Worm (Caenorhabditis elegans) whole organism, mixed stage, embryonic: ENCODE data around the gene decr-1.3.

Experiments
- M03D4.4 ChIP-seq: sonication (generic microtip); optimal IDR thresholded peaks from 2 replicates; lab custom pipeline; 2017; ENCODE audit warnings: mild to moderate bottlenecking, missing genetic modification characterization, missing compliant biosample characterization
- bed-3 ChIP-seq: fragments of 200-800 bp; sonication (Bioruptor generic); optimal IDR thresholded peaks from 3 replicates; lab custom pipeline; 2018; ENCODE audit warnings: mild to moderate bottlenecking, missing genetic modification characterization, moderate library complexity, missing compliant biosample characterization
- blmp-1 ChIP-seq: fragments of 150-350 bp; optimal IDR thresholded peaks from 2 replicates; lab custom pipeline; 2014; ENCODE audit warnings: missing biosample characterization, missing genetic modification characterization
- ceh-39 ChIP-seq: fragments of 150-350 bp; optimal IDR thresholded peaks from 2 replicates; lab custom pipeline; 2014; ENCODE audit warnings: missing biosample characterization, missing genetic modification characterization
- ceh-43 ChIP-seq: fragments of 200-800 bp; sonication (Bioruptor generic); optimal IDR thresholded peaks from 2 replicates; lab custom pipeline; 2018; ENCODE audit warnings: mild to moderate bottlenecking, missing genetic modification characterization, moderate library complexity, missing compliant biosample characterization
- ceh-83 ChIP-seq: fragments of 200-800 bp; sonication (Bioruptor generic); optimal IDR thresholded peaks from 2 replicates; lab custom pipeline; 2018; ENCODE audit warnings: mild to moderate bottlenecking, missing genetic modification characterization, missing compliant biosample characterization
- ces-1 ChIP-seq: fragments of 150-350 bp; optimal IDR thresholded peaks from 2 replicates; lab custom pipeline; 2014; ENCODE audit warnings: missing biosample characterization, missing genetic modification reagents, missing genetic modification characterization
- cnd-1 ChIP-seq: fragments of 200-800 bp; sonication (Bioruptor generic); optimal IDR thresholded peaks from 2 replicates; lab custom pipeline; 2018; ENCODE audit warnings: mild to moderate bottlenecking, missing genetic modification characterization, missing compliant biosample characterization
- drap-1 ChIP-seq: fragments of 200-800 bp; sonication (Bioruptor generic); optimal IDR thresholded peaks from 3 replicates; lab custom pipeline; 2018; ENCODE audit warnings: mild to moderate bottlenecking, missing genetic modification characterization, missing compliant biosample characterization
- elt-1 ChIP-seq: sonication (generic microtip); optimal IDR thresholded peaks from 2 replicates; lab custom pipeline; 2017; ENCODE audit warnings: missing genetic modification characterization, mild to moderate bottlenecking, missing compliant biosample characterization, antibody characterized with exemption, moderate library complexity, borderline replicate concordance; ENCODE audit not compliant: insufficient read depth
- elt-3 ChIP-seq: fragments of 150-350 bp; optimal IDR thresholded peaks from 2 replicates; lab custom pipeline; 2014; ENCODE audit warnings: missing biosample characterization, missing genetic modification characterization
- flh-1 ChIP-seq: fragments of 200-800 bp; sonication (Bioruptor generic); optimal IDR thresholded peaks from 2 replicates; lab custom pipeline; 2018; ENCODE audit warnings: mild to moderate bottlenecking, missing genetic modification characterization, moderate library complexity, missing compliant biosample characterization
- ham-2 ChIP-seq: fragments of 200-800 bp; sonication (Bioruptor generic); optimal IDR thresholded peaks from 2 replicates; lab custom pipeline; 2018; ENCODE audit warnings: mild to moderate bottlenecking, missing genetic modification characterization, missing compliant biosample characterization
- hlh-1 ChIP-seq: fragments of 150-350 bp; optimal IDR thresholded peaks from 2 replicates; lab custom pipeline; 2014; ENCODE audit warnings: missing biosample characterization, missing genetic modification reagents, missing genetic modification characterization
- lin-13 ChIP-seq: fragments of 150-350 bp; optimal IDR thresholded peaks from 2 replicates; lab custom pipeline; 2014; ENCODE audit warnings: missing biosample characterization, missing genetic modification characterization
- lin-32 ChIP-seq: fragments of 200-800 bp; sonication (Bioruptor generic); optimal IDR thresholded peaks from 2 replicates; lab custom pipeline; 2018; ENCODE audit warnings: mild to moderate bottlenecking, missing genetic modification characterization, missing compliant biosample characterization
- lsy-2 ChIP-seq: fragments of 150-350 bp; optimal IDR thresholded peaks from 2 replicates; lab custom pipeline; 2014; ENCODE audit warnings: missing biosample characterization, missing genetic modification characterization
- mab-5 ChIP-seq: fragments of 150-350 bp; optimal IDR thresholded peaks from 2 replicates; lab custom pipeline; 2014; ENCODE audit warnings: missing biosample characterization, missing genetic modification characterization
- mep-1 ChIP-seq: fragments of 150-350 bp; optimal IDR thresholded peaks from 2 replicates; lab custom pipeline; 2017; ENCODE audit warnings: missing biosample characterization, missing genetic modification reagents, missing genetic modification characterization, inconsistent platforms
- mls-2 ChIP-seq: sonication (generic microtip); optimal IDR thresholded peaks from 2 replicates; lab custom pipeline; 2016; ENCODE audit warnings: mild to moderate bottlenecking, missing genetic modification characterization, moderate library complexity, missing compliant biosample characterization
- nhr-12 ChIP-seq: fragments of 150-350 bp; optimal IDR thresholded peaks from 2 replicates; lab custom pipeline; 2014; ENCODE audit warnings: missing biosample characterization, missing genetic modification characterization
- nhr-2 ChIP-seq: fragments of 150-350 bp; optimal IDR thresholded peaks from 2 replicates; lab custom pipeline; 2014; ENCODE audit warnings: missing biosample characterization, missing genetic modification characterization
- nhr-237 ChIP-seq: fragments of 150-350 bp; optimal IDR thresholded peaks from 2 replicates; lab custom pipeline; 2014; ENCODE audit warnings: missing biosample characterization, missing genetic modification characterization
- nhr-28 ChIP-seq: fragments of 150-350 bp; optimal IDR thresholded peaks from 2 replicates; lab custom pipeline; 2014; ENCODE audit warnings: missing biosample characterization, missing genetic modification characterization
- nhr-76 ChIP-seq: sonication (generic microtip); optimal IDR thresholded peaks from 2 replicates; lab custom pipeline; 2017; ENCODE audit warnings: missing biosample characterization, missing genetic modification characterization
- sem-2 ChIP-seq: fragments of 200-800 bp; sonication (Bioruptor generic); optimal IDR thresholded peaks from 2 replicates; lab custom pipeline; 2018; ENCODE audit warnings: mild to moderate bottlenecking, missing genetic modification characterization, missing compliant biosample characterization
- snpc-4 ChIP-seq: fragments of 150-350 bp; optimal IDR thresholded peaks from 2 replicates; lab custom pipeline; 2014; ENCODE audit warnings: missing biosample characterization, missing genetic modification characterization
- sptf-1 ChIP-seq: sonication (generic microtip); optimal IDR thresholded peaks from 2 replicates; lab custom pipeline; 2017; ENCODE audit warnings: mild to moderate bottlenecking, missing genetic modification characterization, moderate library complexity, missing compliant biosample characterization
- tbx-8 ChIP-seq: fragments of 200-800 bp; sonication (Bioruptor generic); optimal IDR thresholded peaks from 2 replicates; lab custom pipeline; 2018; ENCODE audit warnings: mild to moderate bottlenecking, missing genetic modification characterization, moderate library complexity, missing compliant biosample characterization
- unc-120 ChIP-seq: sonication (generic microtip); optimal IDR thresholded peaks from 2 replicates; lab custom pipeline; 2017; ENCODE audit warnings: missing genetic modification characterization, missing compliant biosample characterization; ENCODE audit not compliant: poor library complexity, severe bottlenecking
- unc-39 ChIP-seq: fragments of 150-350 bp; optimal IDR thresholded peaks from 2 replicates; lab custom pipeline; 2014; ENCODE audit warnings: missing biosample characterization, missing genetic modification characterization
- unc-62 ChIP-seq: fragments of 150-350 bp; optimal IDR thresholded peaks from 2 replicates; lab custom pipeline; 2014; ENCODE audit warnings: missing biosample characterization, missing genetic modification reagents, missing genetic modification characterization
- zip-8 ChIP-seq: fragments of 150-350 bp; optimal IDR thresholded peaks from 2 replicates; lab custom pipeline; 2014; ENCODE audit warnings: missing biosample characterization, missing genetic modification characterization
- ztf-11 ChIP-seq: fragments of 150-350 bp; optimal IDR thresholded peaks from 2 replicates; lab custom pipeline; 2014; ENCODE audit warnings: missing biosample characterization, missing genetic modification characterization

Gene decr-1.3

DNA sequence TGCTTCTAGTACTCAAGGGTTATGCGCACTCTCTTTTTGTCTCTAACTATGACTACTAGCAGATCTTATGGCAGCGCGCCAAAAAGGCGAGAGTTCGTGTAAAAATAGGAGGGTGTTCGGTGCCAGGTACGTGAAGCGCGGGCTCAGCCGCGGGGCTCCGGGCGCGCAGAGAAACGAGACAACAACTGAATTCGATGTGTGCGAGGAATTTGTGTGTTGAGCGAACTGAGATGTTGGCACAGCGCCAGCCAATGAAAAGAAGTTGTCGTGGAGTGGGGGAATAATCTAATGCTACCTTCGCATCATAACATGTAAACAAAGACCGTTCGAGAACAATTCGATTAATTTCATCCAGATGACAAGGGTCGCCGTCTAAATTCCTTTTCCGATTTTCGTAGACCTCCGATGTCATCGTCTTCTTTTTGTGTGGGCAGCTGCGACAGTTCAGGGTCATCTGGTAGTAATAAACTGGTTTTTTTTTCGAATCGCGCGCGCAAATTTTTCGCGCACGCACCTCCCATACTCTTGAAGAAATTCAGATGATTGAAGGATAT, 41.9 kb downstream of the decr-1.3 start:
- no peak for TF ChIP-seq blmp-1
- no peak for TF ChIP-seq drap-1 (GFP tag; lab: Kevin White, UChicago)
- no peak for TF ChIP-seq lsy-2 (tag; lab: Kevin White, UChicago)
- TF ChIP-seq nhr-2 (tag; lab: Kevin White, UChicago) = no peak
- TF ChIP-seq tbx-8 (GFP tag; lab: Kevin White, UChicago) = no peak
- no peak for TF ChIP-seq ztf-11
- no peak for TF ChIP-seq elt-3 (tag; lab: Kevin White, UChicago)
- no peak for TF ChIP-seq unc-62
- no peak for TF ChIP-seq nhr-12 (tag; lab: Kevin White, UChicago)
- TF ChIP-seq nhr-76 (tag; lab: Kevin White, UChicago) = no peak
- TF ChIP-seq nhr-28 = no peak
- no peak for TF ChIP-seq unc-39 (tag; lab: Kevin White, UChicago)
- TF ChIP-seq snpc-4 (tag; lab: Kevin White, UChicago) = no peak
- TF ChIP-seq flh-1 (GFP tag; lab: Kevin White, UChicago) = no peak
- TF ChIP-seq lin-13 (tag; lab: Kevin White, UChicago) = no peak
- no peak for TF ChIP-seq lin-32 (GFP tag; lab: Kevin White, UChicago)
- no peak for TF ChIP-seq mls-2 (tag; lab: Kevin White, UChicago)

DNA sequence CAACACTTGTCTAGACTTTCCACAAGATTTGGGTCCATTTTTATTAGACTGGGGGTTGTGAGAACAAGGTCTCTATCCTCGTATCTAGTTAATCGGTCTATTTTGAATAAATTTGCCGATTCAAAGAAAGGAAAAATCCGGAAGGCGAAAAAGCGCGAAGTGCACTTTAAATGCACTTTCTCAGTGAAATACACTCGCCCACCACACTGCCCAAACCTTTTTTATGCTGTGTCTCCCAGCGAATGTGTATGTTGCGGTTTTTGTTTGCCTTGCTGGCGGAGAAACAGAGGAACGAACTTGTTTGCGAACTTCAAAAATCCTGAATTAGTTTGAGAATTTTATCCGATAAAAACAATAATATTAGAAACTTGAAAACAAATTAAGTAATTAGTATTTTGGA, 42.6 kb downstream of the decr-1.3 start:
- TF ChIP-seq nhr-237 = no peak

DNA sequence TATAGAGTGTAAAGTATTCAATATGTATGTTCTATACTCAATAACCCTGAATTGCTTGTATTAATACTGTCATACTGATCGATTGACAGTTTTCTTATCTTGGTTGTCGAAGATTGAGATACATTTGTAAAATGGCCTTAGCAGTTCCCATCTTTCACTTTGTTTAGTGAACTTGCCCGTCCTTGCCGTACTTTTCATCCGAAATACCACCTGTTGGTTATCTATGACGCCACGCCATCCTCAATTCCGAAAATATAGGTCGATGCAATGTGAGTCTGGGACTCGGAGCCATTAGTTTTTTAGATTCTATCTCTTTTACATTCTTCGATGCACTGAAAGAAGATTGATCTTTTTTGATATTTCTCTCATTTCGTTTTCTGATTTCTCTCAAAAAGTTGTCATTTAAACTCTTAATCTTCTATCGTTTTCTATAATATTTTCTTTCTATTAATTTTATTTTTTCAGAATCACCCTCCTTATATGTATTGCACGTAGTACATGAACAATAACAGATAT, 43.8 kb downstream of the decr-1.3 start, which contains the start of gene ulp-4:
ulp-4 (plus strand) TSS at position 466 of the 516 bp plus-strand sequence.
- TF ChIP-seq hlh-1 (tag; lab: Kevin White, UChicago) (peak; percentile 16), ceh-43 (GFP tag; lab: Kevin White, UChicago) (no peak)

DNA sequence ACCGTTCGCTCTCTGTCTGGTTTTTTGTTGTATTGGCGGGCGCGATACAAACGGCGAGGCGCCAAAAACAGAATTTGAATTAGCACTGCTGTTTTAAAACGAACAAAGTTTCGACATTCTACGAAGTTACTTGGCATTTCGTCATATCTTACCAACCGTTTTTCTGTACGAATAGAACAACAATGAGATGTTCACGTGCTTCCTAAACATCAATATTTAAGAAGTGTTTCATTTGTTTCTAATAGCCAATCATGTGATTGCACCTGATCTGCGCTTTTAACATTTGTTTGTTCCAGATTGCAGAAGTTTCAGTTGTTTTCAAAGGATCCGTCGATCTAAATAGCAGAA, 44.3 kb downstream of the decr-1.3 start:
- TF ChIP-seq ceh-43 (GFP tag; lab: Kevin White, UChicago) (no peak), ham-2 (GFP tag; lab: Kevin White, UChicago) (no peak), cnd-1 (tag; lab: Kevin White, UChicago) (no peak), ces-1 (GFP tag; lab: Kevin White, UChicago) (no peak), tbx-8 (GFP tag; lab: Kevin White, UChicago) (no peak), M03D4.4 (tag; lab: Kevin White, UChicago) (no peak), snpc-4 (tag; lab: Kevin White, UChicago) (no peak), lsy-2 (tag; lab: Kevin White, UChicago) (no peak), zip-8 (tag; lab: Kevin White, UChicago) (no peak), unc-39 (tag; lab: Kevin White, UChicago) (no peak), lin-32 (GFP tag; lab: Kevin White, UChicago) (no peak), blmp-1 (no peak), ztf-11 (no peak), nhr-2 (tag; lab: Kevin White, UChicago) (no peak), ceh-39 (tag; lab: Kevin White, UChicago) (no peak)

DNA sequence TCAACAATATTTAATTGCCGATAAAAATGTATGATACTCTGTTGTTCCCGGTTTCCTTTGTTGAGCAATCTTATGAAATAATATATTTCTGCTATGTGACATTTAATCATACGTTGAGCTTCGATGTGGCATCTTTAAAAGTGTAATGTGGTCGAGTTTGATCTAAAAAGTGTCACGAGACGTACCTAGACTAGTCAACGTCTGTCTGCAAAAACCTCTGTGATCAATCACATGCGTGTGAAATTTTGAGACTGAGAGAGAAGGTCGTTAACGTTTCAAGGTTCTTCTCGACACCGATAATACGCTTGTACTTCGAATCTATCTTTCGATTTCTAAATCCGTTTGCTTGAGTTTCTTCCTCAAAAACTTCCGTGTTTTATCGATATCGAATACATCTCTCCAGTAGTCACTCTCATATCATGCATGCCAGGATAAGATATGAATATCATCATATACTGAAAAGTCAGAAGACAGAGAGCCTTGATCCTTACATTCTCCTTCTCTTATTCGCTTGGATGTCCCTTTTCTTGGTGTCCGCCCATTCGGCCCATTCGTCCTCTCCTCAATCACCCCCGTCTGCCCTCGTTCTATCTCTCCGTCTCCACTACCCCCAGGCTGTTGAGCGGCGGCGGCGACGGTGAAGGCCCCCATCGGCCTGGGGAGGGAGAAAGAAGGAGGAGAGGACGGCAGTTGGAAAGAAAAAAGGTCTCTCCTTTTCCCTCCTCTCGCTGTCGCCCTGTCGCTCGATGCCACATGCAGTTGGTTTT, 44.9 kb downstream of the decr-1.3 start:
- TF ChIP-seq zip-8 (tag; lab: Kevin White, UChicago) (no peak), unc-120 (tag; lab: Kevin White, UChicago) (peak; percentile 89), nhr-12 (tag; lab: Kevin White, UChicago) (no peak), mep-1 (tag; lab: Kevin White, UChicago) (peak; percentile 61), nhr-237 (no peak), sem-2 (GFP tag; lab: Kevin White, UChicago) (peak; percentile 34), elt-3 (tag; lab: Kevin White, UChicago) (no peak), hlh-1 (tag; lab: Kevin White, UChicago) (peak; percentile 22), ham-2 (GFP tag; lab: Kevin White, UChicago) (peak; percentile 66), lin-13 (tag; lab: Kevin White, UChicago) (no peak), cnd-1 (tag; lab: Kevin White, UChicago) (peak; percentile 16), ceh-83 (GFP tag; lab: Kevin White, UChicago) (no peak), M03D4.4 (tag; lab: Kevin White, UChicago) (peak; percentile 46), tbx-8 (GFP tag; lab: Kevin White, UChicago) (peak; percentile 22), snpc-4 (tag; lab: Kevin White, UChicago) (no peak), nhr-76 (tag; lab: Kevin White, UChicago) (no peak), ztf-11 (no peak), drap-1 (GFP tag; lab: Kevin White, UChicago) (peak; percentile 51), bed-3 (GFP tag; lab: Kevin White, UChicago) (no peak), mls-2 (tag; lab: Kevin White, UChicago) (peak; percentile 66), elt-1 (tag; lab: Kevin White, UChicago) (no peak), unc-62 (no peak), lsy-2 (tag; lab: Kevin White, UChicago) (peak; percentile 17), ces-1 (GFP tag; lab: Kevin White, UChicago) (no peak), sptf-1 (tag; lab: Kevin White, UChicago) (peak; percentile 71), flh-1 (GFP tag; lab: Kevin White, UChicago) (no peak), lin-32 (GFP tag; lab: Kevin White, UChicago) (peak; percentile 9), nhr-28 (no peak), blmp-1 (no peak), ceh-39 (tag; lab: Kevin White, UChicago) (no peak), unc-39 (tag; lab: Kevin White, UChicago) (no peak), ceh-43 (GFP tag; lab: Kevin White, UChicago) (no peak), nhr-2 (tag; lab: Kevin White, UChicago) (no peak), mab-5 (tag; lab: Kevin White, UChicago) (no peak)
